Worm (Caenorhabditis elegans) whole organism, mixed stage, embryonic: ENCODE measurements around the gene Y69H2.10.

ENCODE experiments used
- ces-1 ChIP-seq: fragments of 150-350 bp; optimal IDR thresholded peaks from 2 replicates; lab custom pipeline; 2014; ENCODE audit warnings: missing biosample characterization, missing genetic modification reagents, missing genetic modification characterization
- drap-1 ChIP-seq: fragments of 200-800 bp; sonication (Bioruptor generic); optimal IDR thresholded peaks from 3 replicates; lab custom pipeline; 2018; ENCODE audit warnings: mild to moderate bottlenecking, missing genetic modification characterization, missing compliant biosample characterization
- elt-3 ChIP-seq: fragments of 150-350 bp; optimal IDR thresholded peaks from 2 replicates; lab custom pipeline; 2014; ENCODE audit warnings: missing biosample characterization, missing genetic modification characterization
- lin-13 ChIP-seq: fragments of 150-350 bp; optimal IDR thresholded peaks from 2 replicates; lab custom pipeline; 2014; ENCODE audit warnings: missing biosample characterization, missing genetic modification characterization
- mep-1 ChIP-seq: fragments of 150-350 bp; optimal IDR thresholded peaks from 2 replicates; lab custom pipeline; 2017; ENCODE audit warnings: missing biosample characterization, missing genetic modification reagents, missing genetic modification characterization, inconsistent platforms
- zip-8 ChIP-seq: fragments of 150-350 bp; optimal IDR thresholded peaks from 2 replicates; lab custom pipeline; 2014; ENCODE audit warnings: missing biosample characterization, missing genetic modification characterization
- ztf-11 ChIP-seq: fragments of 150-350 bp; optimal IDR thresholded peaks from 2 replicates; lab custom pipeline; 2014; ENCODE audit warnings: missing biosample characterization, missing genetic modification characterization

DNA sequence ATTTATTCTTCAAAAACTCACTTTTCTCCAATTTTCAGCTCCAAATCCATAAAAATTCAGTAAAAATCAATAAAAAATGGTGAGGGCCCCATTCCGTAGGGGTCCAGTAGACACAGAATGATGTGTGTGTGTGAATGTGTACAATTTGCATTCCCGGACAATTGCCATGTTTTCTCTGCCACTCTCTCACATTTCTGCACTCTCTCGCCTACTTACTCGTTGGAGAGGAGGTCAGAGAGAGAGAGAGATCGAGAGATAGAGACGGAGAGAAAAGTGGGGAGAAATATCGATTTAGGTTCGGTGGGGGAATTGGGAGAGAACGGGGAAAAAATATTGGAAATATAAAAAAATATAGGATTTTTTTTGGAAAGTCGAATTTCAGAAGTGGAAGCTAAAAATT is 53.5 kb downstream of the Y69H2.10 start:
- peak; percentile 13 for TF ChIP-seq elt-3 (tag; lab: Kevin White, UChicago)
- peak; percentile 96 for TF ChIP-seq ces-1 (GFP tag; lab: Kevin White, UChicago)
- TF ChIP-seq lin-13 (tag; lab: Kevin White, UChicago), result peak; percentile 86
- TF ChIP-seq drap-1, result no peak
- TF ChIP-seq ztf-11 (tag; lab: Kevin White, UChicago), result peak; percentile 22
- TF ChIP-seq zip-8 (tag; lab: Kevin White, UChicago), result no peak
- peak; percentile 80 for TF ChIP-seq mep-1 (tag; lab: Kevin White, UChicago)
